Worm (Caenorhabditis elegans) whole organism, L1 larva: ENCODE measurements around the gene F20D6.12.
A peak's percentile ranks its signal among the peaks of the same experiment; 100 is the strongest.

ENCODE experiments used
- C16A3.4 ChIP-seq: fragments of 150-350 bp; optimal IDR thresholded peaks from 2 replicates; lab custom pipeline; 2014; ENCODE audit warnings: missing biosample characterization, missing genetic modification characterization
- C34B4.2 ChIP-seq: sonication (generic microtip); optimal IDR thresholded peaks from 2 replicates; lab custom pipeline; 2017; ENCODE audit warnings: mild to moderate bottlenecking, missing genetic modification characterization, missing compliant biosample characterization
- aha-1 ChIP-seq: fragments of 150-350 bp; optimal IDR thresholded peaks from 2 replicates; lab custom pipeline; 2014; ENCODE audit warnings: missing biosample characterization, missing genetic modification characterization
- alr-1 ChIP-seq: fragments of 200-800 bp; sonication (Bioruptor generic); optimal IDR thresholded peaks from 2 replicates; lab custom pipeline; 2018; ENCODE audit warnings: borderline replicate concordance, mild to moderate bottlenecking, missing genetic modification characterization, missing compliant biosample characterization
- ama-1 ChIP-seq: fragments of 150-350 bp; optimal IDR thresholded peaks from 2 replicates; lab custom pipeline; 2014
- ceh-63 ChIP-seq: fragments of 200-800 bp; sonication (Bioruptor generic); optimal IDR thresholded peaks from 2 replicates; lab custom pipeline; 2018; ENCODE audit warnings: mild to moderate bottlenecking, missing genetic modification characterization, missing compliant biosample characterization
- ceh-82 ChIP-seq, 3 experiments: fragments of 150-350 bp in 1 of 3; sonication (generic microtip) in 2 of 3; optimal IDR thresholded peaks; 2 replicates each; lab custom pipeline; 2014 to 2017; ENCODE audit warnings: missing biosample characterization in 3 of 3, missing genetic modification characterization in 3 of 3
- ceh-90 ChIP-seq: sonication (generic microtip); optimal IDR thresholded peaks from 2 replicates; lab custom pipeline; 2016; ENCODE audit warnings: missing genetic modification characterization, missing compliant biosample characterization
- ces-1 ChIP-seq: fragments of 150-350 bp; optimal IDR thresholded peaks from 2 replicates; lab custom pipeline; 2014; ENCODE audit warnings: missing biosample characterization, missing genetic modification reagents, missing genetic modification characterization
- efl-1 ChIP-seq, 4 experiments: fragments of 150-350 bp; optimal IDR thresholded peaks in 3 of 4; peaks in 1 of 4; 1 replicate in 1 of 4; 2 replicates in 3 of 4; lab custom pipeline; 2014; ENCODE audit warnings: missing biosample characterization in 2 of 4, missing genetic modification characterization in 2 of 4, missing genetic modification reagents in 2 of 4
- egl-13 ChIP-seq: sonication (generic microtip); optimal IDR thresholded peaks from 2 replicates; lab custom pipeline; 2016; ENCODE audit warnings: missing genotype, missing genetic modification reagents, missing genetic modification characterization, missing compliant biosample characterization
- elt-2 ChIP-seq: sonication (generic microtip); optimal IDR thresholded peaks from 2 replicates; lab custom pipeline; 2016; ENCODE audit warnings: missing genetic modification characterization, mild to moderate bottlenecking, inconsistent platforms, missing compliant biosample characterization, missing genetic modification reagents
- fkh-10 ChIP-seq: sonication (generic microtip); optimal IDR thresholded peaks from 2 replicates; lab custom pipeline; 2017; ENCODE audit warnings: missing biosample characterization, missing genetic modification reagents, missing genetic modification characterization
- fkh-8 ChIP-seq: sonication (generic microtip); optimal IDR thresholded peaks from 2 replicates; lab custom pipeline; 2016; ENCODE audit warnings: mild to moderate bottlenecking, missing genetic modification characterization, missing compliant biosample characterization
- hlh-4 ChIP-seq: sonication (generic microtip); optimal IDR thresholded peaks from 2 replicates; lab custom pipeline; 2016; ENCODE audit warnings: mild to moderate bottlenecking, missing genetic modification characterization, missing compliant biosample characterization
- jun-1 ChIP-seq: fragments of 150-350 bp; optimal IDR thresholded peaks from 2 replicates; lab custom pipeline; 2014; ENCODE audit warnings: missing biosample characterization, missing genetic modification reagents, missing genetic modification characterization
- lin-13 ChIP-seq: fragments of 150-350 bp; optimal IDR thresholded peaks from 2 replicates; lab custom pipeline; 2014; ENCODE audit warnings: missing biosample characterization, missing genetic modification reagents, missing genetic modification characterization
- lin-14 ChIP-seq: fragments of 200-800 bp; sonication (Bioruptor generic); optimal IDR thresholded peaks from 2 replicates; lab custom pipeline; 2018; ENCODE audit warnings: mild to moderate bottlenecking, missing genetic modification characterization, moderate library complexity, missing compliant biosample characterization
- lin-35 ChIP-seq, 2 experiments: fragments of 150-350 bp; optimal IDR thresholded peaks; 2 replicates each; lab custom pipeline; 2014; ENCODE audit warnings: missing biosample characterization in 2 of 2, missing genetic modification characterization in 2 of 2, missing genetic modification reagents in 2 of 2
- lir-3 ChIP-seq: sonication (generic microtip); optimal IDR thresholded peaks from 2 replicates; lab custom pipeline; 2016; ENCODE audit warnings: mild to moderate bottlenecking, missing genetic modification characterization, moderate library complexity, missing compliant biosample characterization; ENCODE audit not compliant: poor library complexity
- lsy-2 ChIP-seq, 2 experiments: fragments of 150-350 bp; optimal IDR thresholded peaks; 2 replicates each; lab custom pipeline; 2014; ENCODE audit warnings: missing biosample characterization in 2 of 2, missing genetic modification characterization in 2 of 2
- nhr-12 ChIP-seq: sonication (generic microtip); optimal IDR thresholded peaks from 2 replicates; lab custom pipeline; 2017; ENCODE audit warnings: missing biosample characterization, missing genetic modification characterization
- nhr-19 ChIP-seq: fragments of 200-800 bp; sonication (Bioruptor generic); conservative IDR thresholded peaks from 2 replicates; pipeline ENCODE4 v1.3.6; 2022; ENCODE audit warnings: missing genetic modification characterization, missing compliant biosample characterization
- nhr-20 ChIP-seq: sonication (generic microtip); optimal IDR thresholded peaks from 2 replicates; lab custom pipeline; 2016; ENCODE audit warnings: mild to moderate bottlenecking, missing genetic modification characterization, missing compliant biosample characterization
- nhr-28 ChIP-seq: fragments of 150-350 bp; optimal IDR thresholded peaks from 2 replicates; lab custom pipeline; 2014; ENCODE audit warnings: missing biosample characterization, missing genetic modification characterization
- nhr-84 ChIP-seq: sonication (generic microtip); optimal IDR thresholded peaks from 2 replicates; lab custom pipeline; 2017; ENCODE audit warnings: missing biosample characterization, missing genetic modification characterization
- nhr-85 ChIP-seq: sonication (generic microtip); peaks from one replicate; lab custom pipeline; 2016; ENCODE audit warnings: missing genetic modification characterization, inconsistent platforms, missing compliant biosample characterization
- pag-3 ChIP-seq: sonication (generic microtip); optimal IDR thresholded peaks from 2 replicates; lab custom pipeline; 2017; ENCODE audit warnings: missing genetic modification characterization, mild to moderate bottlenecking, missing compliant biosample characterization, antibody characterized with exemption, borderline replicate concordance; ENCODE audit not compliant: insufficient read depth
- pqm-1 ChIP-seq: sonication (generic microtip); optimal IDR thresholded peaks from 3 replicates; lab custom pipeline; 2017; ENCODE audit warnings: missing biosample characterization, missing genetic modification characterization
- rnt-1 ChIP-seq: sonication (generic microtip); optimal IDR thresholded peaks from 2 replicates; lab custom pipeline; 2016; ENCODE audit warnings: mild to moderate bottlenecking, missing genetic modification characterization, moderate library complexity, missing compliant biosample characterization
- sox-4 ChIP-seq: sonication (generic microtip); optimal IDR thresholded peaks from 2 replicates; lab custom pipeline; 2016; ENCODE audit warnings: missing genetic modification characterization, missing compliant biosample characterization
- sup-37 ChIP-seq: fragments of 200-800 bp; sonication (Bioruptor generic); optimal IDR thresholded peaks from 2 replicates; lab custom pipeline; 2018; ENCODE audit warnings: mild to moderate bottlenecking, missing genetic modification characterization, missing compliant biosample characterization
- swsn-7 ChIP-seq: sonication (generic microtip); optimal IDR thresholded peaks from 2 replicates; lab custom pipeline; 2016; ENCODE audit warnings: missing genetic modification characterization, missing compliant biosample characterization
- tlp-1 ChIP-seq: fragments of 150-350 bp; optimal IDR thresholded peaks from 2 replicates; lab custom pipeline; 2014; ENCODE audit warnings: missing biosample characterization, missing genetic modification characterization
- unc-62 ChIP-seq: fragments of 150-350 bp; optimal IDR thresholded peaks from 2 replicates; lab custom pipeline; 2014; ENCODE audit warnings: missing biosample characterization, missing genetic modification reagents, missing genetic modification characterization
- unc-86 ChIP-seq: sonication (generic microtip); optimal IDR thresholded peaks from 2 replicates; lab custom pipeline; 2016; ENCODE audit warnings: missing genetic modification characterization, missing compliant biosample characterization
- unc-98 ChIP-seq: fragments of 200-800 bp; sonication (Bioruptor generic); IDR thresholded peaks from 2 replicates; pipeline ENCODE4 v1.3.6; 2022; ENCODE audit warnings: missing genetic modification characterization, missing compliant biosample characterization
- xbp-1 ChIP-seq: sonication (generic microtip); optimal IDR thresholded peaks from 2 replicates; lab custom pipeline; 2016; ENCODE audit warnings: missing genetic modification characterization, missing compliant biosample characterization
- ztf-11 ChIP-seq, 2 experiments: sonication (generic microtip); optimal IDR thresholded peaks; 2 replicates each; lab custom pipeline; 2016 to 2017; ENCODE audit warnings: missing genetic modification characterization in 2 of 2, missing biosample characterization in 1 of 2, missing compliant biosample characterization in 1 of 2
- ztf-4 ChIP-seq: fragments of 150-350 bp; optimal IDR thresholded peaks from 2 replicates; lab custom pipeline; 2014; ENCODE audit warnings: missing biosample characterization, missing genetic modification characterization

F20D6.12 gene

ce11 chrV:8217661-8218265, 27.8 kb upstream of the F20D6.12 start, which contains the start of gene K07C11.8 (continued):
- TF ChIP-seq ceh-82 (tag; optimal IDR thresholded peaks at IDR 0.05; lab: Kevin White, UChicago) (no peak), lin-14 (peak; percentile 56), nhr-12 (tag; lab: Kevin White, UChicago) (no peak), efl-1 (optimal IDR thresholded peaks at IDR 0.05; lab: Kevin White, UChicago) (no peak), efl-1 (GFP tag; optimal IDR thresholded peaks at IDR 0.05 in 1 of 2; lab: Kevin White, UChicago) (peak in 1 of 2 experiments; percentile 82)
- TF ChIP-seq, all 84 proteins: peak for 7

- TF ChIP-seq efl-1 (optimal IDR thresholded peaks at IDR 0.05; lab: Kevin White, UChicago) (no peak), efl-1 (GFP tag; optimal IDR thresholded peaks at IDR 0.05 in 1 of 2; lab: Kevin White, UChicago) (peak in 1 of 2 experiments; percentile 58), swsn-7 (tag; lab: Kevin White, UChicago) (no peak), pqm-1 (peak; percentile 91), elt-2 (tag; lab: Kevin White, UChicago) (peak; percentile 74)
Measured at ce11 chrV:8217118-8217517, 27.2 kb upstream of the F20D6.12 start.

ce11 chrV:8215158-8215557, 25.2 kb upstream of the F20D6.12 start:
- no peak for TF ChIP-seq tlp-1 (tag; lab: Kevin White, UChicago)
- no peak for TF ChIP-seq sox-4 (tag; lab: Kevin White, UChicago)
- TF ChIP-seq xbp-1 (tag; lab: Kevin White, UChicago), result no peak
- TF ChIP-seq ceh-90 (tag; lab: Kevin White, UChicago), result no peak
- TF ChIP-seq alr-1, result no peak
- TF ChIP-seq fkh-8, result no peak
- no peak for TF ChIP-seq unc-98 (GFP tag; lab: Robert Waterston, UW)
- peak; percentile 49 for TF ChIP-seq lin-14
- TF ChIP-seq rnt-1 (tag; lab: Kevin White, UChicago), result no peak
- peak in 1 of 2 experiments; percentile 5 for TF ChIP-seq lsy-2 (tag; optimal IDR thresholded peaks at IDR 0.05; lab: Kevin White, UChicago)

ce11 chrV:8213868-8214267, 24.0 kb upstream of the F20D6.12 start, which contains the start of gene K07C11.7:
TSS of gene K07C11.7 (minus strand) at chrV:8213968.
- no peak for TF ChIP-seq nhr-19 (GFP tag; lab: Robert Waterston, UW)
- no peak for TF ChIP-seq nhr-84 (tag; lab: Kevin White, UChicago)
- TF ChIP-seq lin-14, result no peak
- TF ChIP-seq nhr-85 (tag; lab: Kevin White, UChicago), result no peak
- TF ChIP-seq pqm-1, result no peak
- no peak for TF ChIP-seq ceh-63 (GFP tag; lab: Kevin White, UChicago)
- no peak for TF ChIP-seq sup-37
- TF ChIP-seq, all 84 proteins: peak for 0

- TF ChIP-seq lir-3 (tag; lab: Kevin White, UChicago) (no peak), ztf-11 (tag; optimal IDR thresholded peaks at IDR 0.05; lab: Kevin White, UChicago) (no peak), elt-2 (tag; lab: Kevin White, UChicago) (peak; percentile 67), jun-1 (tag; lab: Kevin White, UChicago) (no peak), ztf-4 (no peak), nhr-12 (tag; lab: Kevin White, UChicago) (no peak), lin-35 (GFP tag; optimal IDR thresholded peaks at IDR 0.05; lab: Kevin White, UChicago) (peak in 1 of 2 experiments; percentile 10), unc-62 (GFP tag; lab: Kevin White, UChicago) (no peak), fkh-10 (GFP tag; lab: Kevin White, UChicago) (no peak)
Measured at ce11 chrV:8212816-8213215, 22.9 kb upstream of the F20D6.12 start.

- TF ChIP-seq lin-13 (no peak), aha-1 (no peak), pag-3 (tag; lab: Kevin White, UChicago) (no peak), tlp-1 (tag; lab: Kevin White, UChicago) (no peak), xbp-1 (tag; lab: Kevin White, UChicago) (peak; percentile 11), ztf-4 (peak; percentile 33), nhr-85 (tag; lab: Kevin White, UChicago) (peak; percentile 47), fkh-8 (peak; percentile 81), ama-1 (lab: Kevin White, UChicago) (no peak), nhr-28 (tag; lab: Kevin White, UChicago) (no peak), nhr-84 (tag; lab: Kevin White, UChicago) (no peak), ceh-90 (tag; lab: Kevin White, UChicago) (no peak), nhr-20 (tag; lab: Kevin White, UChicago) (peak; percentile 22), ces-1 (GFP tag; lab: Kevin White, UChicago) (no peak), lir-3 (tag; lab: Kevin White, UChicago) (no peak), hlh-4 (tag; lab: Kevin White, UChicago) (peak; percentile 62), swsn-7 (tag; lab: Kevin White, UChicago) (peak; percentile 26), C16A3.4 (tag; lab: Kevin White, UChicago) (no peak), egl-13 (peak; percentile 52), C34B4.2 (tag; lab: Kevin White, UChicago) (no peak), unc-86 (tag; lab: Kevin White, UChicago) (peak; percentile 30)
Measured at ce11 chrV:8211993-8212392, 22.1 kb upstream of the F20D6.12 start.
